Worm (Caenorhabditis elegans) whole organism, midembryonic: Measurements from ENCODE around the gene urm-1.

Source experiments
- flt-1 ChIP-seq: fragments of 200-800 bp; sonication (Bioruptor generic); IDR thresholded peaks from 2 replicates; pipeline ENCODE4 v1.3.6; 2022; ENCODE audit warnings: missing genetic modification characterization, missing compliant biosample characterization
- klf-2 ChIP-seq: fragments of 200-800 bp; sonication (Bioruptor generic); conservative IDR thresholded peaks from 2 replicates; pipeline ENCODE4 v1.3.6; 2022; ENCODE audit warnings: missing genetic modification reagents, missing genetic modification characterization, missing compliant biosample characterization
- med-1 ChIP-seq: sonication (generic microtip); optimal IDR thresholded peaks from 2 replicates; lab custom pipeline; 2017; ENCODE audit warnings: missing genetic modification characterization, mild to moderate bottlenecking, missing compliant biosample characterization, antibody characterized with exemption, missing genetic modification reagents; ENCODE audit not compliant: insufficient read depth
- ref-1 ChIP-seq: fragments of 200-800 bp; sonication (Bioruptor generic); conservative IDR thresholded peaks from 2 replicates; pipeline ENCODE4 v1.3.6; 2022; ENCODE audit warnings: missing genetic modification reagents, missing genetic modification characterization, missing compliant biosample characterization
- tab-1 ChIP-seq: fragments of 200-800 bp; sonication (Bioruptor generic); IDR thresholded peaks from 2 replicates; pipeline ENCODE4 v1.3.6; 2022; ENCODE audit warnings: missing genetic modification characterization, missing compliant biosample characterization
- ztf-29 ChIP-seq: fragments of 200-800 bp; sonication (Bioruptor generic); IDR thresholded peaks from 2 replicates; pipeline ENCODE4 v1.3.6; 2022; ENCODE audit warnings: missing genetic modification reagents, missing genetic modification characterization, missing compliant biosample characterization

DNA sequence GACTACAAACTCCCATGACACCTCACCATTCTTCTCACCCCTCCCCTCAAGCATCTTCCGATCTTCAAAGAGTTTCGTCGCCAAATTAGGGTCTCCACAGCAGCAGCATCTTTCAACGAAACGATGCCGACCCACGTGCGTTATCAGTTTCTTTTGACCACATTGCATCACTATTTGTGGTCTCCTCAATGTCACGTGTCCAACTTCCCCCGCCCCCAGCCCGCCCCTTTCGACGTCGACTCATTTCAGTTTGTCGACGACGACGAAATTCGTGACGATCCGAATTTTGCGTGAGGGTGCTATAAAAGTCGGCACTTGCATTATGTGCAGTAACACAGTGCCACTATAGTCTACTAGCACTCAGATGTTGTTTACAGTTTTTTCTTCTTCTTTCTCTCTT lies 28.9 kb downstream of the urm-1 start:
- TF ChIP-seq tab-1 (no peak), ref-1 (no peak), flt-1 (no peak), med-1 (GFP tag; lab: Kevin White, UChicago) (no peak), ztf-29 (GFP tag; lab: Robert Waterston, UW) (no peak), klf-2 (GFP tag; lab: Robert Waterston, UW) (no peak)
